Fruit fly (Drosophila melanogaster) Kc167 (cell line): ENCODE measurements around the gene Sbds.

Source experiments
- h ChIP-seq: fragments of >200 bp; optimal IDR thresholded peaks from 3 replicates; lab custom pipeline; 2018; ENCODE audit warnings: missing external identifiers
- insv ChIP-seq: fragments of >200 bp; optimal IDR thresholded peaks from 3 replicates; lab custom pipeline; 2018; ENCODE audit warnings: missing external identifiers
- psq ChIP-seq: fragments of >200 bp; optimal IDR thresholded peaks from 2 replicates; lab custom pipeline; 2017; ENCODE audit warnings: missing external identifiers
- ttk ChIP-seq: sonication (Bioruptor generic); optimal IDR thresholded peaks from 2 replicates; lab custom pipeline; 2017; ENCODE audit warnings: missing external identifiers

DNA sequence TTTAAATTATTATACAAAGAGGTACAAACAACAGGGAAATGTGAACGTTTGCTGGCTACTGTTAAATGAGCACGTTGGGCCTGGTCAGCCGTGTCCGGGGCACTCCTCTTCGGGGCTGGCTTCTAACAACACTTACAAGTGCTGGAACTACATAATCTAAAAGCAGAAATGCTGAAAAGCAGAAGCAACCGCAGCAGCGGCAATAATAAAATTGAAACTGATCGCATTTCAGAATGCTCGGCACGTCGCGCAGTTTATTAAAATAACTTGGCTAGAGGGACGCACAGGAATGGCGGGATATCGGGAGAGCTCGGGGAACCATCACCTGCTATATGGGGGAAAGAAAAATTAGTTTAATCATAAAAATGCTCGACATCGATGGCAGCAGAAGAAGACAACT lies 30.7 kb downstream of the Sbds start:
- TF ChIP-seq h (lab: Kevin White, UChicago) (no peak), ttk (no peak), psq (lab: Kevin White, UChicago) (no peak), insv (lab: Kevin White, UChicago) (no peak)
